ENCODE assay signal across 1 fruit fly cellular context in the genomic region with DNA sequence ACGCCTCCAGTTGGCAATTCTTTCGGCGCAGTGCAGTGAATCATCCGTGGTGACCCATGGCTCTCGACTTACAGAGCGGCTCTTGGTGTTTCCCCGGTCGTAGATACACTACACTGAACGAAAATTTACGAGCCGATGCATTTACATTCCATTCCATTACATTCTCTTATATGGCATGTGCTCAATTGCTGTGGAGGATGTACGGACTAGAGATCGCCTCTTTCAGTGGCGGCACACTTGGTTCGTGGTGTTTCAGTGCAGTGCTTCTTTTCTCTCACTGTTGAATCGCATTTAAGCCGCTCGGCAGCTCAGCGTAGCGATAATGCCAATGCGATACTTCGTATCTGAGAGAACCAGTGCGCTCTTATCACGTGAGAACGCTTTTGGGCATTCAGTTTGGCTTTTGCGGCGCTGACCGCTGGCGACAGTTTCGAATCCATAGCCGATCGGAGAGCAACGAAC.
A peak's percentile ranks its signal among the peaks of the same experiment; 100 is the strongest.
TF ChIP-seq lines count a peak whose summit lies in the region.

A gene (plus strand): TSS at position 412 of the 462 bp plus-strand sequence.

TF ChIP-seq in whole organism, embryonic, 481 proteins besides CTCF, POLR2A, EP300 and RAD21 (continued from another document):
- TF ChIP-seq otp (GFP tag; IDR thresholded peaks at IDR 0.05; lab: Robert Waterston, UW) (0 out of 3 replicates have a peak, but pooled peaks have one; percentile 51), CG34422 (GFP tag; IDR thresholded peaks at IDR 0.05; lab: Robert Waterston, UW) (peak; percentile 32; the same call in 1 of the 3 replicates), MTF-1 (GFP tag; optimal IDR thresholded peaks at IDR 0.05; lab: Kevin White, UChicago; ENCODE audit: borderline replicate concordance) (no peak), ci (GFP tag; IDR thresholded peaks at IDR 0.05; lab: Robert Waterston, UW) (peak; percentile 83), ewg (GFP tag; optimal IDR thresholded peaks at IDR 0.05; lab: Kevin White, UChicago) (peak; percentile 39), CG14441 (GFP tag; IDR thresholded peaks at IDR 0.05; lab: Robert Waterston, UW) (peak; percentile 76), Dfd (GFP tag; optimal IDR thresholded peaks at IDR 0.05; lab: Kevin White, UChicago) (no peak), CG18476 (GFP tag; optimal IDR thresholded peaks at IDR 0.05; lab: Kevin White, UChicago) (no peak), CG11504 (tag; optimal IDR thresholded peaks at IDR 0.05; lab: Kevin White, UChicago) (no peak), CG15514 (GFP tag; optimal IDR thresholded peaks at IDR 0.05; lab: Kevin White, UChicago) (peak; percentile 32), salm (tag; optimal IDR thresholded peaks at IDR 0.05; lab: Kevin White, UChicago) (no peak), E2f2 (GFP tag; IDR thresholded peaks at IDR 0.05; lab: Robert Waterston, UW) (peak; percentile 39; the same call in 1 of the 2 replicates), ERR (GFP tag; optimal IDR thresholded peaks at IDR 0.05; lab: Kevin White, UChicago) (no peak), CG9797 (GFP tag; optimal IDR thresholded peaks at IDR 0.05; lab: Kevin White, UChicago) (no peak), mam (GFP tag; optimal IDR thresholded peaks at IDR 0.05; lab: Kevin White, UChicago) (peak; percentile 27), CG7357 (GFP tag; IDR thresholded peaks at IDR 0.05; lab: Robert Waterston, UW) (0 out of 3 replicates have a peak, but pooled peaks have one; percentile 41), CG14710 (tag; optimal IDR thresholded peaks at IDR 0.05; lab: Kevin White, UChicago) (no peak), kay (GFP tag; optimal IDR thresholded peaks at IDR 0.05; lab: Kevin White, UChicago) (peak; percentile 59), Sox102F (GFP tag; optimal IDR thresholded peaks at IDR 0.05; lab: Kevin White, UChicago) (peak; percentile 73), CG17802 (tag; optimal IDR thresholded peaks at IDR 0.05; lab: Kevin White, UChicago) (no peak), hb (GFP tag; IDR thresholded peaks at IDR 0.05; lab: Robert Waterston, UW; ENCODE audit: partially characterized antibody) (no peak), CG17359 (tag; optimal IDR thresholded peaks at IDR 0.05; lab: Kevin White, UChicago) (peak; percentile 27), ato (GFP tag; IDR thresholded peaks at IDR 0.05; lab: Robert Waterston, UW; ENCODE audit: partially characterized antibody) (no peak), Oli (tag; optimal IDR thresholded peaks at IDR 0.05; lab: Kevin White, UChicago) (peak; percentile 62), CG7372 (GFP tag; IDR thresholded peaks at IDR 0.05; lab: Robert Waterston, UW) (no peak), pb (GFP tag; optimal IDR thresholded peaks at IDR 0.05; lab: Kevin White, UChicago) (peak; percentile 52), CG7271 (tag; optimal IDR thresholded peaks at IDR 0.05; lab: Kevin White, UChicago) (no peak), Hr78 (GFP tag; optimal IDR thresholded peaks at IDR 0.05; lab: Kevin White, UChicago) (peak in 1 of 2 experiments; percentile 83), H2.0 (GFP tag; IDR thresholded peaks at IDR 0.05; lab: Robert Waterston, UW) (peak; percentile 73), pzg (GFP tag; optimal IDR thresholded peaks at IDR 0.05; lab: Kevin White, UChicago) (no peak), CG17361 (GFP tag; IDR thresholded peaks at IDR 0.05; lab: Robert Waterston, UW) (no peak), trh (GFP tag; optimal IDR thresholded peaks at IDR 0.05; lab: Kevin White, UChicago) (no peak), HmgZ (tag; optimal IDR thresholded peaks at IDR 0.05; lab: Kevin White, UChicago) (peak; percentile 39), CG13894 (tag; optimal IDR thresholded peaks at IDR 0.05; lab: Kevin White, UChicago) (no peak), danr (GFP tag; IDR thresholded peaks at IDR 0.05; lab: Robert Waterston, UW) (no peak), CG18011 (GFP tag; optimal IDR thresholded peaks at IDR 0.05; lab: Kevin White, UChicago) (no peak), CG12219 (GFP tag; optimal IDR thresholded peaks at IDR 0.05; lab: Kevin White, UChicago) (peak; percentile 49), CG17912 (GFP tag; optimal IDR thresholded peaks at IDR 0.05; lab: Kevin White, UChicago) (no peak), Dp (GFP tag; optimal IDR thresholded peaks at IDR 0.05; lab: Kevin White, UChicago) (no peak), tio (GFP tag; optimal IDR thresholded peaks at IDR 0.05; lab: Kevin White, UChicago) (no peak), esg (GFP tag; conservative IDR thresholded peaks at IDR 0.05; lab: Robert Waterston, UW) (peak; percentile 58), CG10366 (GFP tag; IDR thresholded peaks at IDR 0.05; lab: Robert Waterston, UW) (peak; percentile 63), grau (tag; optimal IDR thresholded peaks at IDR 0.05; lab: Kevin White, UChicago) (peak; percentile 59), CG12071 (GFP tag; optimal IDR thresholded peaks at IDR 0.05; lab: Kevin White, UChicago) (peak; percentile 12), caup (GFP tag; optimal IDR thresholded peaks at IDR 0.05; lab: Kevin White, UChicago; ENCODE audit: severe bottlenecking) (no peak), CG7745 (tag; optimal IDR thresholded peaks at IDR 0.05; lab: Kevin White, UChicago) (no peak), sd (tag; optimal IDR thresholded peaks at IDR 0.05; lab: Kevin White, UChicago) (peak; percentile 46), CG10267 (tag; optimal IDR thresholded peaks at IDR 0.05; lab: Kevin White, UChicago) (peak; percentile 2), CG11695 (GFP tag; IDR thresholded peaks at IDR 0.05; lab: Robert Waterston, UW) (0 out of 3 replicates have a peak, but pooled peaks have one; percentile 18), tna (GFP tag; IDR thresholded peaks at IDR 0.05; lab: Robert Waterston, UW; ENCODE audit: partially characterized antibody) (no peak), jumu (GFP tag; optimal IDR thresholded peaks at IDR 0.05; lab: Kevin White, UChicago) (peak; percentile 43), nerfin-2 (GFP tag; IDR thresholded peaks at IDR 0.05; lab: Robert Waterston, UW; ENCODE audit: partially characterized antibody) (no peak), chn (GFP tag; optimal IDR thresholded peaks at IDR 0.05; lab: Kevin White, UChicago) (peak; percentile 49), CG8089 (GFP tag; optimal IDR thresholded peaks at IDR 0.05; lab: Kevin White, UChicago) (peak; percentile 4), klu (GFP tag; IDR thresholded peaks at IDR 0.05; lab: Robert Waterston, UW) (no peak), chinmo (GFP tag; IDR thresholded peaks at IDR 0.05; lab: Robert Waterston, UW; ENCODE audit: partially characterized antibody) (0 out of 4 replicates have a peak, but pooled peaks have one; percentile 53), slbo (GFP tag; IDR thresholded peaks at IDR 0.05; lab: Robert Waterston, UW) (peak; percentile 84), CG17612 (GFP tag; IDR thresholded peaks at IDR 0.05; lab: Robert Waterston, UW) (no peak), nmo (GFP tag; optimal IDR thresholded peaks at IDR 0.05; lab: Kevin White, UChicago) (peak; percentile 38), corto (GFP tag; optimal IDR thresholded peaks at IDR 0.05; lab: Kevin White, UChicago) (peak; percentile 52), CG6689 (GFP tag; IDR thresholded peaks at IDR 0.05; lab: Robert Waterston, UW) (0 out of 2 replicates have a peak, but pooled peaks have one; percentile 23), Doc3 (GFP tag; IDR thresholded peaks at IDR 0.05; lab: Robert Waterston, UW; ENCODE audit: partially characterized antibody) (no peak), ftz-f1 (GFP tag; optimal IDR thresholded peaks at IDR 0.05; lab: Kevin White, UChicago) (no peak), CG3838 (GFP tag; optimal IDR thresholded peaks at IDR 0.05; lab: Kevin White, UChicago) (no peak), btn (GFP tag; optimal IDR thresholded peaks at IDR 0.05; lab: Kevin White, UChicago) (no peak), Scr (GFP tag; IDR thresholded peaks at IDR 0.05; lab: Robert Waterston, UW; ENCODE audit: partially characterized antibody) (no peak), CG12769 (tag; optimal IDR thresholded peaks at IDR 0.05; lab: Kevin White, UChicago) (no peak), Dek (tag; optimal IDR thresholded peaks at IDR 0.05; lab: Kevin White, UChicago) (peak; percentile 47), Spps (tag; optimal IDR thresholded peaks at IDR 0.05; lab: Kevin White, UChicago) (no peak), slou (GFP tag; optimal IDR thresholded peaks at IDR 0.05; lab: Kevin White, UChicago) (no peak), rib (GFP tag; IDR thresholded peaks at IDR 0.05; lab: Robert Waterston, UW) (no peak), CG12236 (GFP tag; optimal IDR thresholded peaks at IDR 0.05; lab: Kevin White, UChicago) (peak; percentile 3), tup (GFP tag; optimal IDR thresholded peaks at IDR 0.05; lab: Kevin White, UChicago) (no peak), Dref (GFP tag; IDR thresholded peaks at IDR 0.05; lab: Robert Waterston, UW) (no peak), Max (GFP tag; optimal IDR thresholded peaks at IDR 0.05; lab: Kevin White, UChicago) (no peak), crp (GFP tag; optimal IDR thresholded peaks at IDR 0.05; lab: Kevin White, UChicago) (no peak), CG7556 (GFP tag; optimal IDR thresholded peaks at IDR 0.05; lab: Kevin White, UChicago) (peak; percentile 55), ind (GFP tag; optimal IDR thresholded peaks at IDR 0.05; lab: Kevin White, UChicago) (peak; percentile 41), zfh2 (GFP tag; optimal IDR thresholded peaks at IDR 0.05; lab: Kevin White, UChicago) (peak; percentile 60), Six4 (GFP tag; optimal IDR thresholded peaks at IDR 0.05; lab: Kevin White, UChicago) (no peak), Dip2 (GFP tag; IDR thresholded peaks at IDR 0.05; lab: Robert Waterston, UW) (no peak), CG7963 (GFP tag; IDR thresholded peaks at IDR 0.05; lab: Robert Waterston, UW; ENCODE audit: partially characterized antibody) (no peak), Chrac-16 (GFP tag; optimal IDR thresholded peaks at IDR 0.05; lab: Kevin White, UChicago) (peak; percentile 63), jigr1 (GFP tag; IDR thresholded peaks at IDR 0.05; lab: Robert Waterston, UW) (no peak), HHEX (GFP tag; optimal IDR thresholded peaks at IDR 0.05; lab: Kevin White, UChicago) (no peak), CG7987 (GFP tag; optimal IDR thresholded peaks at IDR 0.05; lab: Kevin White, UChicago) (no peak), CG18619 (GFP tag; optimal IDR thresholded peaks at IDR 0.05; lab: Kevin White, UChicago) (peak; percentile 30), CG9215 (GFP tag; IDR thresholded peaks at IDR 0.05; lab: Robert Waterston, UW) (peak; percentile 12; the same call in 1 of the 2 replicates), tx (GFP tag; optimal IDR thresholded peaks at IDR 0.05; lab: Kevin White, UChicago) (peak; percentile 46), zen (tag; optimal IDR thresholded peaks at IDR 0.05; lab: Kevin White, UChicago) (no peak), CG31388 (GFP tag; optimal IDR thresholded peaks at IDR 0.05; lab: Kevin White, UChicago) (no peak), CG17829 (tag; optimal IDR thresholded peaks at IDR 0.05; lab: Kevin White, UChicago) (peak; percentile 12), da (GFP tag; optimal IDR thresholded peaks at IDR 0.05; lab: Kevin White, UChicago) (no peak), slp2 (GFP tag; optimal IDR thresholded peaks at IDR 0.05; lab: Kevin White, UChicago) (no peak)
TF ChIP-seq in whole organism, embryonic: peak in this region for 199.
